Fruit fly (Drosophila melanogaster) whole organism, embryonic: ENCODE measurements around the gene CG32087.

Source experiments
- Antp ChIP-seq: fragments of 200-800 bp; sonication (Bioruptor generic); optimal IDR thresholded peaks from 3 replicates; lab custom pipeline; 2016; ENCODE audit warnings: missing biosample characterization, missing genetic modification characterization
- B-H2 ChIP-seq: fragments of 200-800 bp; sonication (Bioruptor generic); optimal IDR thresholded peaks from 2 replicates; lab custom pipeline; 2018; ENCODE audit warnings: missing biosample characterization, mild to moderate bottlenecking, missing genetic modification characterization
- CG10366 ChIP-seq: fragments of 200-800 bp; sonication (Bioruptor generic); IDR thresholded peaks from 2 replicates; pipeline ENCODE4 v1.3.6; 2022; ENCODE audit warnings: missing biosample characterization, missing genetic modification characterization
- CG12769 ChIP-seq: fragments of 200-800 bp; sonication (Bioruptor generic); optimal IDR thresholded peaks from 2 replicates; lab custom pipeline; 2019; ENCODE audit warnings: missing biosample characterization, mild to moderate bottlenecking, missing genetic modification characterization, moderate library complexity
- CG13894 ChIP-seq: fragments of 200-800 bp; sonication (Bioruptor generic); optimal IDR thresholded peaks from 3 replicates; lab custom pipeline; 2018; ENCODE audit warnings: missing biosample characterization, mild to moderate bottlenecking, missing genetic modification characterization, moderate library complexity
- CG15601 ChIP-seq: fragments of 200-800 bp; sonication (Bioruptor generic); optimal IDR thresholded peaks from 3 replicates; lab custom pipeline; 2019; ENCODE audit warnings: missing biosample characterization, mild to moderate bottlenecking, missing genetic modification characterization, moderate library complexity
- CG1647 ChIP-seq: fragments of 200-800 bp; sonication (Bioruptor generic); optimal IDR thresholded peaks from 3 replicates; lab custom pipeline; 2016; ENCODE audit warnings: missing biosample characterization, missing genetic modification characterization
- CG16779 ChIP-seq: fragments of 200-800 bp; sonication (Bioruptor generic); IDR thresholded peaks from 2 replicates; pipeline ENCODE4 v1.3.6; 2022; ENCODE audit warnings: missing biosample characterization, missing genetic modification characterization
- CG16815 ChIP-seq: fragments of 200-800 bp; sonication (Bioruptor generic); optimal IDR thresholded peaks from 3 replicates; lab custom pipeline; 2017; ENCODE audit warnings: missing biosample characterization, mild to moderate bottlenecking, missing genetic modification characterization
- CG17385 ChIP-seq: fragments of 200-800 bp; sonication (Bioruptor generic); optimal IDR thresholded peaks from 3 replicates; lab custom pipeline; 2018; ENCODE audit warnings: missing biosample characterization, mild to moderate bottlenecking, missing genetic modification characterization
- CG31365 ChIP-seq: fragments of 200-800 bp; sonication (Bioruptor generic); optimal IDR thresholded peaks from 2 replicates; lab custom pipeline; 2018; ENCODE audit warnings: missing biosample characterization, mild to moderate bottlenecking, missing genetic modification characterization
- CG32767 ChIP-seq: fragments of 200-800 bp; sonication (Bioruptor generic); IDR thresholded peaks from 2 replicates; pipeline ENCODE4 v1.3.6; 2022; ENCODE audit warnings: missing biosample characterization, missing genetic modification characterization
- CG33557 ChIP-seq: fragments of 200-800 bp; sonication (Bioruptor generic); optimal IDR thresholded peaks from 2 replicates; lab custom pipeline; 2019; ENCODE audit warnings: missing biosample characterization, mild to moderate bottlenecking, missing genetic modification characterization, moderate library complexity
- CG34422 ChIP-seq: fragments of 200-800 bp; sonication (Bioruptor generic); IDR thresholded peaks from 3 replicates; pipeline ENCODE4 v1.3.6; 2022; ENCODE audit warnings: missing biosample characterization, missing genetic modification characterization
- CG6254 ChIP-seq: fragments of 200-800 bp; sonication (Bioruptor generic); optimal IDR thresholded peaks from 3 replicates; lab custom pipeline; 2017; ENCODE audit warnings: mild to moderate bottlenecking, missing biosample characterization, missing genetic modification reagents, missing genetic modification characterization
- CG6683 ChIP-seq: fragments of 200-800 bp; sonication (Bioruptor generic); optimal IDR thresholded peaks from 2 replicates; lab custom pipeline; 2017; ENCODE audit warnings: missing biosample characterization, mild to moderate bottlenecking, missing genetic modification characterization, missing genetic modification reagents
- CG7357 ChIP-seq: fragments of 200-800 bp; sonication (Bioruptor generic); IDR thresholded peaks from 3 replicates; pipeline ENCODE4 v1.3.6; 2022; ENCODE audit warnings: missing biosample characterization, missing genetic modification characterization
- CG8290 ChIP-seq, 3 experiments: fragments of 200-800 bp; sonication (Bioruptor generic); optimal IDR thresholded peaks; 2 replicates each; lab custom pipeline; 2016 to 2019; ENCODE audit warnings: missing biosample characterization in 3 of 3, missing genetic modification characterization in 3 of 3, mild to moderate bottlenecking in 2 of 3, moderate library complexity in 1 of 3
- CG9817 ChIP-seq: fragments of 200-800 bp; sonication (Bioruptor generic); optimal IDR thresholded peaks from 2 replicates; lab custom pipeline; 2018; ENCODE audit warnings: missing biosample characterization, mild to moderate bottlenecking, missing genetic modification characterization, moderate library complexity
- Dbx ChIP-seq: fragments of 200-800 bp; sonication (Bioruptor generic); IDR thresholded peaks from 3 replicates; pipeline ENCODE4 v1.3.6; 2022; ENCODE audit warnings: missing biosample characterization, missing genetic modification characterization
- Dfd ChIP-seq, 2 experiments: fragments of >200 bp; optimal IDR thresholded peaks; 2 replicates each; lab custom pipeline; 2017; ENCODE audit warnings: missing biosample characterization in 2 of 2, missing genetic modification characterization in 2 of 2
- Dll ChIP-seq: fragments of 200-800 bp; sonication (Bioruptor generic); IDR thresholded peaks from 4 replicates; pipeline ENCODE4 v1.3.6; 2022; ENCODE audit warnings: missing biosample characterization, missing genetic modification characterization; ENCODE audit not compliant: partially characterized antibody
- Gug ChIP-seq: fragments of 200-800 bp; sonication (Bioruptor generic); IDR thresholded peaks from 4 replicates; pipeline ENCODE4 v1.3.6; 2022; ENCODE audit warnings: missing biosample characterization, missing genetic modification characterization
- H2.0 ChIP-seq: fragments of 200-800 bp; sonication (Bioruptor generic); IDR thresholded peaks from 2 replicates; pipeline ENCODE4 v1.3.6; 2022; ENCODE audit warnings: missing biosample characterization, missing genetic modification characterization
- Hsf ChIP-seq: fragments of 200-800 bp; sonication (Bioruptor generic); optimal IDR thresholded peaks from 3 replicates; lab custom pipeline; 2016; ENCODE audit warnings: missing biosample characterization, missing genetic modification characterization
- Jarid2 ChIP-seq: fragments of 200-800 bp; sonication (Bioruptor generic); optimal IDR thresholded peaks from 3 replicates; lab custom pipeline; 2017; ENCODE audit warnings: mild to moderate bottlenecking, missing biosample characterization, missing genetic modification reagents, missing genetic modification characterization
- Mrtf ChIP-seq: fragments of 200-800 bp; sonication (Bioruptor generic); IDR thresholded peaks from 3 replicates; pipeline ENCODE4 v1.3.6; 2022; ENCODE audit warnings: missing biosample characterization, missing genetic modification characterization
- NC2β ChIP-seq: fragments of 200-800 bp; sonication (Bioruptor generic); optimal IDR thresholded peaks from 2 replicates; lab custom pipeline; 2016; ENCODE audit warnings: missing biosample characterization, missing genetic modification characterization
- YL-1 ChIP-seq: fragments of 200-800 bp; sonication (Bioruptor generic); optimal IDR thresholded peaks from 3 replicates; lab custom pipeline; 2017; ENCODE audit warnings: missing biosample characterization, mild to moderate bottlenecking, missing genetic modification characterization
- chif ChIP-seq, 2 experiments: fragments of 200-800 bp; sonication (Bioruptor generic); optimal IDR thresholded peaks; 3 replicates each; lab custom pipeline; 2016; ENCODE audit warnings: missing biosample characterization in 2 of 2, missing genetic modification characterization in 2 of 2
- chinmo ChIP-seq: fragments of 200-800 bp; sonication (Bioruptor generic); IDR thresholded peaks from 4 replicates; pipeline ENCODE4 v1.3.6; 2022; ENCODE audit warnings: missing biosample characterization, missing genetic modification characterization; ENCODE audit not compliant: partially characterized antibody
- ci ChIP-seq: fragments of 200-800 bp; sonication (Bioruptor generic); IDR thresholded peaks from 3 replicates; pipeline ENCODE4 v1.3.6; 2022; ENCODE audit warnings: missing biosample characterization, missing genetic modification characterization
- crp ChIP-seq, 2 experiments: fragments of 200-800 bp; sonication (Bioruptor generic); optimal IDR thresholded peaks; 2 replicates in 1 of 2; 3 replicates in 1 of 2; lab custom pipeline; 2017; ENCODE audit warnings: missing biosample characterization in 2 of 2, missing genetic modification characterization in 2 of 2, mild to moderate bottlenecking in 1 of 2, moderate library complexity in 1 of 2
- dan ChIP-seq: fragments of 200-800 bp; sonication (Bioruptor generic); IDR thresholded peaks from 2 replicates; pipeline ENCODE4 v1.3.6; 2022; ENCODE audit warnings: missing biosample characterization, missing genetic modification characterization
- dm ChIP-seq: fragments of 200-800 bp; sonication (Bioruptor generic); optimal IDR thresholded peaks from 3 replicates; lab custom pipeline; 2016; ENCODE audit warnings: missing biosample characterization, missing genetic modification characterization
- ewg ChIP-seq: fragments of 200-800 bp; sonication (Bioruptor generic); optimal IDR thresholded peaks from 3 replicates; lab custom pipeline; 2017; ENCODE audit warnings: mild to moderate bottlenecking, missing biosample characterization, missing genetic modification reagents, missing genetic modification characterization
- gfzf ChIP-seq: fragments of 200-800 bp; sonication (Bioruptor generic); optimal IDR thresholded peaks from 2 replicates; lab custom pipeline; 2016; ENCODE audit warnings: missing biosample characterization, mild to moderate bottlenecking, missing genetic modification characterization, moderate library complexity
- hb ChIP-seq: fragments of 200-800 bp; sonication (Bioruptor generic); IDR thresholded peaks from 3 replicates; pipeline ENCODE4 v1.3.6; 2022; ENCODE audit warnings: missing biosample characterization, missing genetic modification characterization; ENCODE audit not compliant: partially characterized antibody
- hkb ChIP-seq, 2 experiments: fragments of 200-800 bp in 1 of 2; fragments of >200 bp in 1 of 2; sonication (Bioruptor generic) in 1 of 2; IDR thresholded peaks in 1 of 2; optimal IDR thresholded peaks in 1 of 2; 2 replicates each; pipeline versions ENCODE4 v1.3.6 to Lab custom; 2017 to 2022; ENCODE audit warnings: missing biosample characterization in 1 of 2, missing genetic modification characterization in 1 of 2
- hth ChIP-seq: fragments of >200 bp; optimal IDR thresholded peaks from 2 replicates; lab custom pipeline; 2017; ENCODE audit warnings: inconsistent platforms
- klu ChIP-seq: fragments of 200-800 bp; sonication (Bioruptor generic); IDR thresholded peaks from 2 replicates; pipeline ENCODE4 v1.3.6; 2022; ENCODE audit warnings: missing biosample characterization, missing genetic modification characterization
- nmo ChIP-seq: fragments of 200-800 bp; sonication (Bioruptor generic); optimal IDR thresholded peaks from 2 replicates; lab custom pipeline; 2018; ENCODE audit warnings: missing biosample characterization, mild to moderate bottlenecking, missing genetic modification characterization, moderate library complexity
- nom ChIP-seq: fragments of 200-800 bp; sonication (Bioruptor generic); optimal IDR thresholded peaks from 2 replicates; lab custom pipeline; 2017; ENCODE audit warnings: missing biosample characterization, missing genetic modification characterization, mild to moderate bottlenecking, moderate library complexity, missing genetic modification reagents
- shn ChIP-seq: fragments of 200-800 bp; sonication (Bioruptor generic); optimal IDR thresholded peaks from 3 replicates; lab custom pipeline; 2016; ENCODE audit warnings: missing biosample characterization, missing genetic modification characterization
- tap ChIP-seq: fragments of 200-800 bp; optimal IDR thresholded peaks from 3 replicates; lab custom pipeline; 2019; ENCODE audit warnings: missing biosample characterization, mild to moderate bottlenecking, missing genetic modification characterization, moderate library complexity
- twi ChIP-seq: fragments of 200-800 bp; optimal IDR thresholded peaks from 2 replicates; lab custom pipeline; 2019; ENCODE audit warnings: missing biosample characterization, mild to moderate bottlenecking, missing genetic modification characterization, moderate library complexity
- tx ChIP-seq: fragments of 200-800 bp; sonication (Bioruptor generic); optimal IDR thresholded peaks from 2 replicates; lab custom pipeline; 2016; ENCODE audit warnings: missing biosample characterization, missing genetic modification characterization
- z ChIP-seq: fragments of 200-800 bp; sonication (Bioruptor generic); IDR thresholded peaks from 3 replicates; pipeline ENCODE4 v1.3.6; 2022; ENCODE audit warnings: missing biosample characterization, missing genetic modification characterization
- zen ChIP-seq: fragments of 200-800 bp; sonication (Bioruptor generic); optimal IDR thresholded peaks from 3 replicates; lab custom pipeline; 2018; ENCODE audit warnings: missing biosample characterization, mild to moderate bottlenecking, missing genetic modification characterization, moderate library complexity
- zf30C ChIP-seq: fragments of 200-800 bp; sonication (Bioruptor generic); optimal IDR thresholded peaks from 3 replicates; lab custom pipeline; 2018; ENCODE audit warnings: missing biosample characterization, mild to moderate bottlenecking, missing genetic modification characterization

CG32087 gene

DNA sequence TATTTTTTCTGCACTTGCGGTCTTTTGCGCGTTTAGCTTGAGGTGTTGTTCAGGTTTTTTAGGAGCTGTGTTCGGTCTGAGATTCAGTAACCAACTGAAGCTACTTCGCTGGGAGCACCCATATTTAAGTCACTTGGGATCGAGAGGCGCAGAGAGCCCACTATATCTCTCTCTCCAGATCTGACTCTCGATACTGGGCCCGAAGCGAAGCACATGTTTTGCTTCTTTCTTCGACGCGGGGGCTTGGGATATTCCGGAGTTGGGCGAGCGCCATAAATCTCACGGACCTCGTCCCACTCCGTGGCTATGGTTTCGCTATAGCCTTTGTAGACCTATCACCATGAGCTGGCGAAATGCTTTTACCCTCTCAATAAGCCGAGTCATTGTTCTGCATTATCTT, 16.8 kb upstream of the CG32087 start, which contains the start of gene CG14132:
Gene CG14132 (minus strand): TSS at position 99 of the 400 bp plus-strand sequence.
- TF ChIP-seq dan (GFP tag; lab: Robert Waterston, UW) (no peak), CG9817 (tag; lab: Kevin White, UChicago) (no peak), hb (no peak), nom (GFP tag; lab: Kevin White, UChicago) (peak; percentile 55), dm (GFP tag; lab: Kevin White, UChicago) (no peak), CG15601 (no peak), klu (GFP tag; lab: Robert Waterston, UW) (no peak), CG33557 (no peak), CG1647 (GFP tag; lab: Kevin White, UChicago) (no peak), CG31365 (no peak), crp (GFP tag; optimal IDR thresholded peaks at IDR 0.05; lab: Kevin White, UChicago) (no peak), Mrtf (GFP tag; lab: Robert Waterston, UW) (no peak), hkb (optimal IDR thresholded peaks at IDR 0.05; lab: Kevin White, UChicago) (no peak), hkb (GFP tag; IDR thresholded peaks at IDR 0.05; lab: Robert Waterston, UW) (no peak), CG34422 (GFP tag; lab: Robert Waterston, UW) (no peak), CG6683 (GFP tag; lab: Kevin White, UChicago) (no peak), YL-1 (GFP tag; lab: Kevin White, UChicago) (no peak), tx (GFP tag; lab: Kevin White, UChicago) (no peak), zf30C (GFP tag; lab: Kevin White, UChicago) (no peak), chinmo (GFP tag; lab: Robert Waterston, UW) (0 out of 4 replicates have a peak, but pooled peaks have one; percentile 47), twi (no peak), CG13894 (peak; percentile 60), H2.0 (GFP tag; lab: Robert Waterston, UW) (no peak), CG12769 (tag; lab: Kevin White, UChicago) (peak; percentile 86), CG10366 (no peak), CG8290 (GFP tag; optimal IDR thresholded peaks at IDR 0.05; lab: Kevin White, UChicago) (no peak), CG8290 (tag; optimal IDR thresholded peaks at IDR 0.05; lab: Kevin White, UChicago) (no peak), Dbx (GFP tag; lab: Robert Waterston, UW) (0 out of 3 replicates have a peak, but pooled peaks have one; percentile 20), CG16779 (GFP tag; lab: Robert Waterston, UW) (no peak), hth (lab: Kevin White, UChicago) (no peak), CG6254 (GFP tag; lab: Kevin White, UChicago) (no peak), CG32767 (GFP tag; lab: Robert Waterston, UW) (no peak), Gug (no peak), CG17385 (no peak), Hsf (GFP tag; lab: Kevin White, UChicago) (no peak), gfzf (no peak), CG16815 (GFP tag; lab: Kevin White, UChicago) (no peak), Jarid2 (peak; percentile 40), tap (tag; lab: Kevin White, UChicago) (no peak), CG7357 (GFP tag; lab: Robert Waterston, UW) (no peak), Dfd (GFP tag; optimal IDR thresholded peaks at IDR 0.05; lab: Kevin White, UChicago) (no peak), nmo (no peak), Antp (no peak), zen (tag; lab: Kevin White, UChicago) (no peak), ci (0 out of 3 replicates have a peak, but pooled peaks have one; percentile 40), B-H2 (GFP tag; lab: Kevin White, UChicago) (no peak), ewg (GFP tag; lab: Kevin White, UChicago) (no peak), shn (no peak), Dll (no peak), NC2β (GFP tag; lab: Kevin White, UChicago) (no peak), z (GFP tag; lab: Robert Waterston, UW) (no peak), chif (GFP tag; optimal IDR thresholded peaks at IDR 0.05; lab: Kevin White, UChicago) (no peak)
